Worm (Caenorhabditis elegans) whole organism, L1 larva: Measurements from ENCODE around the gene srbc-54.

Source experiments
- C04F5.9 ChIP-seq: sonication (generic microtip); optimal IDR thresholded peaks from 2 replicates; lab custom pipeline; 2016; ENCODE audit warnings: missing genetic modification characterization, missing compliant biosample characterization
- C16A3.4 ChIP-seq: fragments of 150-350 bp; optimal IDR thresholded peaks from 2 replicates; lab custom pipeline; 2014; ENCODE audit warnings: missing biosample characterization, missing genetic modification characterization
- C34B4.2 ChIP-seq: sonication (generic microtip); optimal IDR thresholded peaks from 2 replicates; lab custom pipeline; 2017; ENCODE audit warnings: mild to moderate bottlenecking, missing genetic modification characterization, missing compliant biosample characterization
- Y116A8C.19 ChIP-seq: sonication (generic microtip); optimal IDR thresholded peaks from 2 replicates; lab custom pipeline; 2016; ENCODE audit warnings: missing compliant biosample characterization, missing genetic modification characterization, borderline replicate concordance
- ama-1 ChIP-seq: fragments of 150-350 bp; optimal IDR thresholded peaks from 2 replicates; lab custom pipeline; 2014
- blmp-1 ChIP-seq: fragments of 150-350 bp; optimal IDR thresholded peaks from 2 replicates; lab custom pipeline; 2014; ENCODE audit warnings: missing biosample characterization, missing genetic modification characterization
- ceh-63 ChIP-seq: fragments of 200-800 bp; sonication (Bioruptor generic); optimal IDR thresholded peaks from 2 replicates; lab custom pipeline; 2018; ENCODE audit warnings: mild to moderate bottlenecking, missing genetic modification characterization, missing compliant biosample characterization
- ceh-8 ChIP-seq: fragments of 200-800 bp; sonication (Bioruptor generic); optimal IDR thresholded peaks from 2 replicates; lab custom pipeline; 2018; ENCODE audit warnings: mild to moderate bottlenecking, missing genetic modification characterization, moderate library complexity, missing compliant biosample characterization
- ceh-88 ChIP-seq: fragments of 200-800 bp; sonication (Bioruptor generic); IDR thresholded peaks from 2 replicates; pipeline ENCODE4 v1.3.6; 2022; ENCODE audit warnings: missing genetic modification characterization, missing compliant biosample characterization
- ceh-90 ChIP-seq: sonication (generic microtip); optimal IDR thresholded peaks from 2 replicates; lab custom pipeline; 2016; ENCODE audit warnings: missing genetic modification characterization, missing compliant biosample characterization
- efl-1 ChIP-seq, 4 experiments: fragments of 150-350 bp; optimal IDR thresholded peaks in 3 of 4; peaks in 1 of 4; 1 replicate in 1 of 4; 2 replicates in 3 of 4; lab custom pipeline; 2014; ENCODE audit warnings: missing biosample characterization in 2 of 4, missing genetic modification characterization in 2 of 4, missing genetic modification reagents in 2 of 4
- efl-3 ChIP-seq: fragments of 200-800 bp; sonication (Bioruptor generic); optimal IDR thresholded peaks from 2 replicates; lab custom pipeline; 2018; ENCODE audit warnings: mild to moderate bottlenecking, missing genetic modification characterization, missing compliant biosample characterization
- egl-13 ChIP-seq: sonication (generic microtip); optimal IDR thresholded peaks from 2 replicates; lab custom pipeline; 2016; ENCODE audit warnings: missing genotype, missing genetic modification reagents, missing genetic modification characterization, missing compliant biosample characterization
- fkh-8 ChIP-seq: sonication (generic microtip); optimal IDR thresholded peaks from 2 replicates; lab custom pipeline; 2016; ENCODE audit warnings: mild to moderate bottlenecking, missing genetic modification characterization, missing compliant biosample characterization
- fos-1 ChIP-seq: fragments of 150-350 bp; optimal IDR thresholded peaks from 2 replicates; lab custom pipeline; 2014; ENCODE audit warnings: missing biosample characterization, missing genetic modification characterization
- grh-1 ChIP-seq: fragments of 200-800 bp; sonication (Bioruptor generic); IDR thresholded peaks from 2 replicates; pipeline ENCODE4 v1.3.6; 2022; ENCODE audit warnings: missing genetic modification reagents, missing genetic modification characterization, missing compliant biosample characterization
- hlh-4 ChIP-seq: sonication (generic microtip); optimal IDR thresholded peaks from 2 replicates; lab custom pipeline; 2016; ENCODE audit warnings: mild to moderate bottlenecking, missing genetic modification characterization, missing compliant biosample characterization
- hpl-2 ChIP-seq: fragments of 150-350 bp; optimal IDR thresholded peaks from 2 replicates; lab custom pipeline; 2014; ENCODE audit warnings: missing biosample characterization, missing genetic modification reagents, missing genetic modification characterization
- lin-13 ChIP-seq: fragments of 150-350 bp; optimal IDR thresholded peaks from 2 replicates; lab custom pipeline; 2014; ENCODE audit warnings: missing biosample characterization, missing genetic modification reagents, missing genetic modification characterization
- lir-3 ChIP-seq: sonication (generic microtip); optimal IDR thresholded peaks from 2 replicates; lab custom pipeline; 2016; ENCODE audit warnings: mild to moderate bottlenecking, missing genetic modification characterization, moderate library complexity, missing compliant biosample characterization; ENCODE audit not compliant: poor library complexity
- lsy-2 ChIP-seq, 2 experiments: fragments of 150-350 bp; optimal IDR thresholded peaks; 2 replicates each; lab custom pipeline; 2014; ENCODE audit warnings: missing biosample characterization in 2 of 2, missing genetic modification characterization in 2 of 2
- mab-9 ChIP-seq: fragments of 200-800 bp; sonication (Bioruptor generic); IDR thresholded peaks from 2 replicates; pipeline ENCODE4 v1.3.6; 2022; ENCODE audit warnings: missing genetic modification reagents, missing genetic modification characterization, missing compliant biosample characterization
- mef-2 ChIP-seq: fragments of 150-350 bp; optimal IDR thresholded peaks from 2 replicates; lab custom pipeline; 2014; ENCODE audit warnings: missing biosample characterization, missing genetic modification characterization
- mep-1 ChIP-seq: fragments of 150-350 bp; optimal IDR thresholded peaks from 2 replicates; lab custom pipeline; 2014; ENCODE audit warnings: missing biosample characterization, missing genetic modification characterization
- nhr-19 ChIP-seq: fragments of 200-800 bp; sonication (Bioruptor generic); conservative IDR thresholded peaks from 2 replicates; pipeline ENCODE4 v1.3.6; 2022; ENCODE audit warnings: missing genetic modification characterization, missing compliant biosample characterization
- nhr-20 ChIP-seq: sonication (generic microtip); optimal IDR thresholded peaks from 2 replicates; lab custom pipeline; 2016; ENCODE audit warnings: mild to moderate bottlenecking, missing genetic modification characterization, missing compliant biosample characterization
- nhr-71 ChIP-seq: sonication (generic microtip); optimal IDR thresholded peaks from 2 replicates; lab custom pipeline; 2016; ENCODE audit warnings: mild to moderate bottlenecking, missing genetic modification characterization, moderate library complexity, missing compliant biosample characterization
- nhr-76 ChIP-seq: sonication (generic microtip); optimal IDR thresholded peaks from 2 replicates; lab custom pipeline; 2017; ENCODE audit warnings: missing biosample characterization, missing genetic modification characterization
- nhr-85 ChIP-seq: sonication (generic microtip); peaks from one replicate; lab custom pipeline; 2016; ENCODE audit warnings: missing genetic modification characterization, inconsistent platforms, missing compliant biosample characterization
- pax-3 ChIP-seq: fragments of 200-800 bp; sonication (Bioruptor generic); optimal IDR thresholded peaks from 2 replicates; lab custom pipeline; 2018; ENCODE audit warnings: mild to moderate bottlenecking, missing genetic modification characterization, moderate library complexity, missing compliant biosample characterization
- pqm-1 ChIP-seq: sonication (generic microtip); optimal IDR thresholded peaks from 3 replicates; lab custom pipeline; 2017; ENCODE audit warnings: missing biosample characterization, missing genetic modification characterization
- rnt-1 ChIP-seq: sonication (generic microtip); optimal IDR thresholded peaks from 2 replicates; lab custom pipeline; 2016; ENCODE audit warnings: mild to moderate bottlenecking, missing genetic modification characterization, moderate library complexity, missing compliant biosample characterization
- snpc-4 ChIP-seq: fragments of 150-350 bp; optimal IDR thresholded peaks from 2 replicates; lab custom pipeline; 2014; ENCODE audit warnings: missing biosample characterization, missing genetic modification characterization
- unc-130 ChIP-seq: fragments of 150-350 bp; optimal IDR thresholded peaks from 2 replicates; lab custom pipeline; 2017; ENCODE audit warnings: missing biosample characterization, missing genetic modification characterization, inconsistent platforms
- unc-62 ChIP-seq: fragments of 150-350 bp; optimal IDR thresholded peaks from 2 replicates; lab custom pipeline; 2014; ENCODE audit warnings: missing biosample characterization, missing genetic modification reagents, missing genetic modification characterization
- unc-86 ChIP-seq: sonication (generic microtip); optimal IDR thresholded peaks from 2 replicates; lab custom pipeline; 2016; ENCODE audit warnings: missing genetic modification characterization, missing compliant biosample characterization
- unc-98 ChIP-seq: fragments of 200-800 bp; sonication (Bioruptor generic); IDR thresholded peaks from 2 replicates; pipeline ENCODE4 v1.3.6; 2022; ENCODE audit warnings: missing genetic modification characterization, missing compliant biosample characterization

The srbc-54 gene

DNA sequence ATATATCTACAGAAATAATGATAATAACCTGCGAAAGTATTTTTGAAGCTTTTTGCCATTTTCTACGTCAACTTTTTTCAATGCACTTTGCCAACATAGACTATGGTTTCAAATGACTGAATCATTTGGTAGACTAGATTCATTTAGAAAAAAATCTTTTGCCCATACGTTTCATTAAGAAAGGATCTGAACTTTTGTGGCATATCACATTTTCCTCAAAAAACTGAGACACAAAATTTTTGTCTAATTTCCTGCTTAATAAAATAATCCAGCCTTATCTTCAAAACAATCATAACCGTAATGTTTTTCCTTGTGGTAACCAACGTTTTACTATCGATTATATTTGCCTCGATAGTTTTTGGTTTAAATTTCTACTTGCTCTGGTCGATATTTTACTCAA lies 7.4 kb downstream of the srbc-54 start, which contains the start of gene srbc-51:
srbc-51 (plus strand) TSS at position 301 of the 400 bp plus-strand sequence.
- no peak for TF ChIP-seq hlh-4 (tag; lab: Kevin White, UChicago)
- no peak for TF ChIP-seq mab-9 (GFP tag; lab: Robert Waterston, UW)
- no peak for TF ChIP-seq C04F5.9 (tag; lab: Kevin White, UChicago)
- TF ChIP-seq ceh-63: no peak
- no peak for TF ChIP-seq nhr-85 (tag; lab: Kevin White, UChicago)
- no peak for TF ChIP-seq hpl-2
- TF ChIP-seq ceh-90 (tag; lab: Kevin White, UChicago): no peak
- TF ChIP-seq rnt-1 (tag; lab: Kevin White, UChicago): no peak
- TF ChIP-seq snpc-4 (tag; lab: Kevin White, UChicago): no peak
- no peak for TF ChIP-seq lin-13 (GFP tag; lab: Kevin White, UChicago)
- TF ChIP-seq C34B4.2 (tag; lab: Kevin White, UChicago): no peak
- TF ChIP-seq efl-1 (optimal IDR thresholded peaks at IDR 0.05; lab: Kevin White, UChicago): no peak
- no peak for TF ChIP-seq efl-1 (GFP tag; optimal IDR thresholded peaks at IDR 0.05 in 1 of 2; lab: Kevin White, UChicago)
- no peak for TF ChIP-seq unc-130 (tag; lab: Kevin White, UChicago)
- TF ChIP-seq mef-2 (tag; lab: Kevin White, UChicago): no peak
- TF ChIP-seq efl-3: no peak

DNA sequence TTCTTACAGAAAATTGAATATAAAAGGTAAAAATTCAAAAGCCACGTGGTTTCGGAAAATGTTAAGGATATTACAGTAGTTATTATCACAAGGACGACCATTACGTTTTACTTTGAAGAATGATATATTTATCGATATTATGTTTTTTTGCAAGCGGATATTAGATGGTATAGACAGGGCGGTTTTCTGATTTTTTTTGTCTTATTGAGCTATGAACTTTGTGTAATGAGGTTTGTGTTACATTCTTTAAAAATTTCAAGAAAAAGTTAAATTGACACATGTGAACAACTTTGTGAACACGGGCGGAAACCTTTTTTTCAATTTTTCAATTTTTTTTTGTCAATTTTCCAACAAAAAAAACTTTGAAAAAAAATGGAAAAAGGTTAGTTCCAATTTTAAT lies 8.7 kb downstream of the srbc-54 start, which contains the start of gene srbc-50:
srbc-50 (minus strand) TSS at position 101 of the 400 bp plus-strand sequence.
- TF ChIP-seq Y116A8C.19 (no peak), pax-3 (tag; lab: Kevin White, UChicago) (no peak), unc-62 (GFP tag; lab: Kevin White, UChicago) (no peak), lir-3 (tag; lab: Kevin White, UChicago) (no peak), pqm-1 (tag; lab: Kevin White, UChicago) (no peak), ama-1 (lab: Kevin White, UChicago) (no peak), snpc-4 (tag; lab: Kevin White, UChicago) (no peak), unc-98 (GFP tag; lab: Robert Waterston, UW) (no peak), efl-3 (no peak), ceh-88 (no peak), nhr-19 (GFP tag; lab: Robert Waterston, UW) (no peak)

- TF ChIP-seq hpl-2: no peak
- no peak for TF ChIP-seq efl-1 (optimal IDR thresholded peaks at IDR 0.05; lab: Kevin White, UChicago)
- peak in 1 of 2 experiments; percentile 42 for TF ChIP-seq efl-1 (GFP tag; optimal IDR thresholded peaks at IDR 0.05 in 1 of 2; lab: Kevin White, UChicago)
Measured at ce11 chrV:15821398-15821797, 12.1 kb downstream of the srbc-54 start, which contains the start of gene srbc-49. srbc-49 (plus strand) TSS chrV:15821698.

DNA sequence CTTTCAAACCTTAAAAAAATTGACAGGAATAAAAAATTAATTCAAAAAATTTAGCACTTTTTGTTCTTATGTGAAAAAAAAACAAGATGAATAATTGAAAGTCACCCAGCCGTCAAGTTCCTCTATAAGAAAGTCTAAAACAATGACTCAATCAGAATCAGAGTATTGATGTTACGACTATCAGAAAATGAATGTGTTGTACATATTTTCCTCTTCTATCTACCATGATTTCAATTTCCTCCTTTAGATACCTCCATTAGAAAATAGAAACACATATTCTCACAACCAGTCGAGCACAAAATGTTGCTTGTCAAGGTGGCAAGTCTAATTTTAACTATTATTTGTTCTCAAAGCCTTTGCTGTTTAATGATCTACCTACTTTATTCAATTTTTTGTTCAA lies 13.5 kb downstream of the srbc-54 start, which contains the start of gene srbc-48:
srbc-48 (plus strand) TSS at position 301 of the 400 bp plus-strand sequence.
- TF ChIP-seq grh-1 (GFP tag; lab: Robert Waterston, UW) (no peak), unc-86 (tag; lab: Kevin White, UChicago) (no peak), ceh-8 (GFP tag; lab: Kevin White, UChicago) (no peak), mep-1 (no peak), mef-2 (tag; lab: Kevin White, UChicago) (no peak), mab-9 (GFP tag; lab: Robert Waterston, UW) (no peak), fos-1 (tag; lab: Kevin White, UChicago) (no peak), efl-1 (optimal IDR thresholded peaks at IDR 0.05; lab: Kevin White, UChicago) (no peak), efl-1 (GFP tag; optimal IDR thresholded peaks at IDR 0.05 in 1 of 2; lab: Kevin White, UChicago) (no peak), egl-13 (tag; lab: Kevin White, UChicago) (no peak), fkh-8 (tag; lab: Kevin White, UChicago) (no peak), nhr-71 (no peak), hlh-4 (tag; lab: Kevin White, UChicago) (no peak), nhr-76 (tag; lab: Kevin White, UChicago) (no peak), blmp-1 (tag; lab: Kevin White, UChicago) (no peak), C16A3.4 (tag; lab: Kevin White, UChicago) (no peak), C34B4.2 (tag; lab: Kevin White, UChicago) (no peak), nhr-20 (tag; lab: Kevin White, UChicago) (no peak), lsy-2 (tag; optimal IDR thresholded peaks at IDR 0.05; lab: Kevin White, UChicago) (no peak)
